Worm (Caenorhabditis elegans): ENCODE measurements around the gene F44E7.3.

ce11 chrV:5746237-5746636, 25.5 kb upstream of the F44E7.3 start:
- TF ChIP-seq tbx-37 (GFP tag; conservative IDR thresholded peaks at IDR 0.05) (no peak), pes-1 (GFP tag; IDR thresholded peaks at IDR 0.05) (no peak), ama-1 (optimal IDR thresholded peaks at IDR 0.05) (no peak), ceh-13 (GFP tag; optimal IDR thresholded peaks at IDR 0.05) (no peak), ets-7 (tag; optimal IDR thresholded peaks at IDR 0.05) (no peak), tbx-11 (GFP tag; IDR thresholded peaks at IDR 0.05) (no peak), hmbx-1 (tag; optimal IDR thresholded peaks at IDR 0.05) (no peak), sea-1 (GFP tag; conservative IDR thresholded peaks at IDR 0.05) (no peak), flt-1 (GFP tag; IDR thresholded peaks at IDR 0.05) (no peak), scrt-1 (GFP tag; IDR thresholded peaks at IDR 0.05) (no peak), F13C5.2 (tag; optimal IDR thresholded peaks at IDR 0.05) (no peak), hmg-4 (GFP tag; optimal IDR thresholded peaks at IDR 0.05) (no peak), hnd-1 (tag; optimal IDR thresholded peaks at IDR 0.05) (no peak)

Data from whole organism, early embryonic.